Fruit fly (Drosophila melanogaster) whole organism, embryonic: ENCODE measurements around the gene CG33510.

ENCODE experiments used
- ATbp ChIP-seq: fragments of 200-800 bp; sonication (Bioruptor generic); optimal IDR thresholded peaks from 2 replicates; lab custom pipeline; 2017; ENCODE audit warnings: missing biosample characterization, mild to moderate bottlenecking, missing genetic modification characterization, missing genetic modification reagents
- Blimp-1 ChIP-seq: fragments of 200-800 bp; sonication (Bioruptor generic); optimal IDR thresholded peaks from 3 replicates; lab custom pipeline; 2018; ENCODE audit warnings: missing biosample characterization, missing genetic modification characterization, mild to moderate bottlenecking, moderate library complexity, missing genetic modification reagents
- CG10654 ChIP-seq: fragments of 200-800 bp; sonication (Bioruptor generic); optimal IDR thresholded peaks from 2 replicates; lab custom pipeline; 2016; ENCODE audit warnings: missing biosample characterization, missing genetic modification characterization
- CG10979 ChIP-seq: fragments of 200-800 bp; sonication (Bioruptor generic); optimal IDR thresholded peaks from 2 replicates; lab custom pipeline; 2018; ENCODE audit warnings: missing biosample characterization, mild to moderate bottlenecking, missing genetic modification characterization, moderate library complexity
- CG11398 ChIP-seq: fragments of 200-800 bp; sonication (Bioruptor generic); optimal IDR thresholded peaks from 2 replicates; lab custom pipeline; 2016; ENCODE audit warnings: missing biosample characterization, missing genetic modification characterization
- CG12769 ChIP-seq: fragments of 200-800 bp; sonication (Bioruptor generic); optimal IDR thresholded peaks from 2 replicates; lab custom pipeline; 2019; ENCODE audit warnings: missing biosample characterization, mild to moderate bottlenecking, missing genetic modification characterization, moderate library complexity
- CG12942 ChIP-seq: fragments of 200-800 bp; sonication (Bioruptor generic); optimal IDR thresholded peaks from 3 replicates; lab custom pipeline; 2016; ENCODE audit warnings: missing biosample characterization, missing genetic modification characterization
- CG15514 ChIP-seq: fragments of 200-800 bp; sonication (Bioruptor generic); optimal IDR thresholded peaks from 3 replicates; lab custom pipeline; 2017; ENCODE audit warnings: missing biosample characterization, missing genetic modification characterization, mild to moderate bottlenecking, moderate library complexity, missing genetic modification reagents
- CG16813 ChIP-seq: fragments of 200-800 bp; sonication (Bioruptor generic); IDR thresholded peaks from 3 replicates; pipeline ENCODE4 v1.3.6; 2022; ENCODE audit warnings: missing biosample characterization, missing genetic modification characterization; ENCODE audit not compliant: partially characterized antibody
- CG17385 ChIP-seq: fragments of 200-800 bp; sonication (Bioruptor generic); optimal IDR thresholded peaks from 3 replicates; lab custom pipeline; 2018; ENCODE audit warnings: missing biosample characterization, mild to moderate bottlenecking, missing genetic modification characterization
- CG18599 ChIP-seq: fragments of 200-800 bp; sonication (Bioruptor generic); optimal IDR thresholded peaks from 3 replicates; lab custom pipeline; 2017; ENCODE audit warnings: missing biosample characterization, missing genetic modification characterization, mild to moderate bottlenecking, moderate library complexity, missing genetic modification reagents
- CG5180 ChIP-seq: fragments of 200-800 bp; sonication (Bioruptor generic); optimal IDR thresholded peaks from 3 replicates; lab custom pipeline; 2017; ENCODE audit warnings: missing biosample characterization, missing genetic modification characterization, mild to moderate bottlenecking, moderate library complexity, missing genetic modification reagents
- CG6765 ChIP-seq: fragments of 200-800 bp; sonication (Bioruptor generic); optimal IDR thresholded peaks from 3 replicates; lab custom pipeline; 2017; ENCODE audit warnings: missing biosample characterization, mild to moderate bottlenecking, missing genetic modification characterization
- CG6813 ChIP-seq: fragments of 200-800 bp; sonication (Bioruptor generic); optimal IDR thresholded peaks from 2 replicates; lab custom pipeline; 2017; ENCODE audit warnings: missing biosample characterization, missing genetic modification characterization, mild to moderate bottlenecking, moderate library complexity, missing genetic modification reagents
- CG8924 ChIP-seq: fragments of 200-800 bp; optimal IDR thresholded peaks from 3 replicates; lab custom pipeline; 2019; ENCODE audit warnings: missing biosample characterization, mild to moderate bottlenecking, missing genetic modification characterization, moderate library complexity
- CG9609 ChIP-seq: fragments of 200-800 bp; sonication (Bioruptor generic); optimal IDR thresholded peaks from 3 replicates; lab custom pipeline; 2016; ENCODE audit warnings: missing biosample characterization, missing genetic modification characterization
- CrebB ChIP-seq: fragments of 200-800 bp; sonication (Bioruptor generic); optimal IDR thresholded peaks from 3 replicates; lab custom pipeline; 2018; ENCODE audit warnings: missing biosample characterization, mild to moderate bottlenecking, missing genetic modification characterization
- Dad ChIP-seq: fragments of 200-800 bp; sonication (Bioruptor generic); optimal IDR thresholded peaks from 3 replicates; lab custom pipeline; 2016; ENCODE audit warnings: missing biosample characterization, missing genetic modification characterization
- Elba2 ChIP-seq: fragments of 200-800 bp; sonication (Bioruptor generic); optimal IDR thresholded peaks from 3 replicates; lab custom pipeline; 2016; ENCODE audit warnings: missing biosample characterization, missing genetic modification characterization
- Ets97D ChIP-seq: fragments of 200-800 bp; sonication (Bioruptor generic); optimal IDR thresholded peaks from 3 replicates; lab custom pipeline; 2016; ENCODE audit warnings: missing biosample characterization, missing genetic modification characterization
- Hr78 ChIP-seq, 2 experiments: fragments of 200-800 bp in 1 of 2; fragments of >200 bp in 1 of 2; sonication (Bioruptor generic) in 1 of 2; optimal IDR thresholded peaks; 2 replicates each; lab custom pipeline; 2017 to 2019; ENCODE audit warnings: missing biosample characterization in 2 of 2, missing genetic modification characterization in 2 of 2, mild to moderate bottlenecking in 1 of 2, moderate library complexity in 1 of 2
- Med ChIP-seq: fragments of 200-800 bp; sonication (Bioruptor generic); peaks from one replicate; lab custom pipeline; 2016; ENCODE audit warnings: missing biosample characterization, missing genetic modification characterization, mild to moderate bottlenecking, inconsistent platforms, moderate library complexity
- Pdp1 ChIP-seq, 2 experiments: fragments of 200-800 bp; sonication (Bioruptor generic); optimal IDR thresholded peaks; 3 replicates each; lab custom pipeline; 2016; ENCODE audit warnings: missing biosample characterization in 2 of 2, missing genetic modification characterization in 2 of 2, mild to moderate bottlenecking in 1 of 2, moderate library complexity in 1 of 2
- Spps ChIP-seq: fragments of 200-800 bp; sonication (Bioruptor generic); optimal IDR thresholded peaks from 2 replicates; lab custom pipeline; 2018; ENCODE audit warnings: missing biosample characterization, mild to moderate bottlenecking, missing genetic modification characterization
- corto ChIP-seq: fragments of 200-800 bp; sonication (Bioruptor generic); optimal IDR thresholded peaks from 2 replicates; lab custom pipeline; 2016; ENCODE audit warnings: missing biosample characterization, mild to moderate bottlenecking, missing genetic modification characterization, moderate library complexity
- dimm ChIP-seq: fragments of 200-800 bp; sonication (Bioruptor generic); IDR thresholded peaks from 2 replicates; pipeline ENCODE4 v1.3.6; 2022; ENCODE audit warnings: missing biosample characterization, missing genetic modification characterization
- dysf ChIP-seq: fragments of 200-800 bp; sonication (Bioruptor generic); IDR thresholded peaks from 3 replicates; pipeline ENCODE4 v1.3.6; 2022; ENCODE audit warnings: missing biosample characterization, missing genetic modification characterization
- fd64A ChIP-seq: fragments of 200-800 bp; sonication (Bioruptor generic); optimal IDR thresholded peaks from 3 replicates; lab custom pipeline; 2018; ENCODE audit warnings: missing biosample characterization, mild to moderate bottlenecking, missing genetic modification characterization
- fd96Cb ChIP-seq: fragments of 200-800 bp; sonication (Bioruptor generic); optimal IDR thresholded peaks from 2 replicates; lab custom pipeline; 2018; ENCODE audit warnings: missing biosample characterization, mild to moderate bottlenecking, missing genetic modification characterization, moderate library complexity
- grau ChIP-seq: fragments of 200-800 bp; optimal IDR thresholded peaks from 3 replicates; lab custom pipeline; 2019; ENCODE audit warnings: missing biosample characterization, mild to moderate bottlenecking, missing genetic modification characterization, moderate library complexity
- lmd ChIP-seq: fragments of 200-800 bp; sonication (Bioruptor generic); IDR thresholded peaks from 2 replicates; pipeline ENCODE4 v1.3.6; 2022; ENCODE audit warnings: missing biosample characterization, missing genetic modification characterization
- nau ChIP-seq: fragments of 200-800 bp; sonication (Bioruptor generic); optimal IDR thresholded peaks from 3 replicates; lab custom pipeline; 2017; ENCODE audit warnings: missing biosample characterization, mild to moderate bottlenecking, missing genetic modification characterization, missing genetic modification reagents
- nerfin-2 ChIP-seq: fragments of 200-800 bp; sonication (Bioruptor generic); IDR thresholded peaks from 2 replicates; pipeline ENCODE4 v1.3.6; 2022; ENCODE audit warnings: missing biosample characterization, missing genetic modification characterization; ENCODE audit not compliant: partially characterized antibody
- pita ChIP-seq: fragments of 200-800 bp; sonication (Bioruptor generic); optimal IDR thresholded peaks from 2 replicates; lab custom pipeline; 2017; ENCODE audit warnings: missing biosample characterization, mild to moderate bottlenecking, missing genetic modification characterization
- prd ChIP-seq, 3 experiments: fragments of >200 bp in 2 of 3; fragments of 200-800 bp in 1 of 3; sonication (Bioruptor generic) in 1 of 3; optimal IDR thresholded peaks in 2 of 3; IDR thresholded peaks in 1 of 3; 2 replicates in 2 of 3; 3 replicates in 1 of 3; pipeline versions ENCODE4 v1.3.6 to Lab custom; 2017 to 2022; ENCODE audit warnings: missing biosample characterization in 1 of 3, missing genetic modification characterization in 1 of 3
- pzg ChIP-seq: fragments of 200-800 bp; sonication (Bioruptor generic); optimal IDR thresholded peaks from 3 replicates; lab custom pipeline; 2018; ENCODE audit warnings: missing biosample characterization, mild to moderate bottlenecking, missing genetic modification characterization, moderate library complexity
- rib ChIP-seq: fragments of 200-800 bp; sonication (Bioruptor generic); IDR thresholded peaks from 2 replicates; pipeline ENCODE4 v1.3.6; 2022; ENCODE audit warnings: missing biosample characterization, missing genetic modification characterization
- sens ChIP-seq: fragments of 200-800 bp; sonication (Bioruptor generic); peaks from one replicate; lab custom pipeline; 2016; ENCODE audit warnings: missing biosample characterization, missing genetic modification characterization
- seq ChIP-seq: fragments of 200-800 bp; sonication (Bioruptor generic); IDR thresholded peaks from 2 replicates; pipeline ENCODE4 v1.3.6; 2022; ENCODE audit warnings: missing biosample characterization, missing genetic modification characterization
- sob ChIP-seq: fragments of 200-800 bp; sonication (Bioruptor generic); IDR thresholded peaks from 2 replicates; pipeline ENCODE4 v1.3.6; 2022; ENCODE audit warnings: missing biosample characterization, missing genetic modification characterization
- ssp ChIP-seq: fragments of 200-800 bp; sonication (Bioruptor generic); IDR thresholded peaks from 2 replicates; pipeline ENCODE4 v1.3.6; 2022; ENCODE audit warnings: missing biosample characterization, missing genetic modification characterization
- stc ChIP-seq: fragments of 200-800 bp; sonication (Bioruptor generic); IDR thresholded peaks from 2 replicates; pipeline ENCODE4 v1.3.6; 2022; ENCODE audit warnings: missing biosample characterization, missing genetic modification characterization
- tap ChIP-seq: fragments of 200-800 bp; optimal IDR thresholded peaks from 3 replicates; lab custom pipeline; 2019; ENCODE audit warnings: missing biosample characterization, mild to moderate bottlenecking, missing genetic modification characterization, moderate library complexity
- tio ChIP-seq: fragments of 200-800 bp; sonication (Bioruptor generic); optimal IDR thresholded peaks from 2 replicates; lab custom pipeline; 2017; ENCODE audit warnings: missing biosample characterization, missing genetic modification characterization, inconsistent platforms
- unc-4 ChIP-seq: fragments of 200-800 bp; sonication (Bioruptor generic); IDR thresholded peaks from 2 replicates; pipeline ENCODE4 v1.3.6; 2022; ENCODE audit warnings: missing biosample characterization, missing genetic modification characterization; ENCODE audit not compliant: partially characterized antibody
- yki ChIP-seq: fragments of >200 bp; optimal IDR thresholded peaks from 3 replicates; lab custom pipeline; 2018
- zen ChIP-seq: fragments of 200-800 bp; sonication (Bioruptor generic); optimal IDR thresholded peaks from 3 replicates; lab custom pipeline; 2018; ENCODE audit warnings: missing biosample characterization, mild to moderate bottlenecking, missing genetic modification characterization, moderate library complexity

The CG33510 gene

DNA sequence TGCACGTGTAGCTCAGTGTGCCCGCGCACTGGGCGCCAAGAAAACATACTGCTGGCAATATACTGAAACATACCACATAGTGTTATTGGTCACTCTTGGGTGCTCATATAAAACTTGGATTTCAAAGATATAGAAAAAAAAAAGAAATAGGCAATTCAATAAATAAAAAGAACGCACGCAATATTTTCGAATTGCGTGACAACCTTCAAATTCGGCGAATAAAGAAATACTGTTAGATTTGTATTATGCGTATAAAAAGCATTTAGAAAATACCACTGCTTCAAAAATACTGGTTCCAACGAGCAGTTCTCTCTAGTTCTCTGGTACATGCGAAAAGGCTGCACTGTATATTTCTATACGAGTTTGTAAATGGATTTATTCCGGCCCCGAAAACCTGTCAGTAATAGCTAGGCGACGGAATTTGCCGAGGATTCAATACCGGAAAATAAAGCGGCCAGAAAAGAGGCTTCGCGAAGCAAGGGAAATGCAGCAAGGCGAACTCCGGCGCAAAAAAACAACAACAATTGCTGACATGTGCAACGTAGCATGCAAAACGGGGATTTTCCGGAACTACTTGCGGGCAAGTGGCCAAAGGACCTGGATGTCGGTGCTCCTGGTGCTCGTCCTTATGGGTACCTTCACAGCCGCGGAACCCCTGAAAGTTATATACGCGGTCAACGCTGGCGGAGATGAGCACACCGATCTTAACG is 18.4 kb upstream of the CG33510 start, which contains the start of gene CG9257 (continued):
- TF ChIP-seq Spps (no peak), CG6765 (GFP tag; lab: Kevin White, UChicago) (no peak), CG6813 (GFP tag; lab: Kevin White, UChicago) (no peak), seq (GFP tag; lab: Robert Waterston, UW) (no peak), CG12942 (GFP tag; lab: Kevin White, UChicago) (no peak), CrebB (tag; lab: Kevin White, UChicago) (no peak), Elba2 (GFP tag; lab: Kevin White, UChicago) (no peak), CG15514 (GFP tag; lab: Kevin White, UChicago) (peak; percentile 99), Ets97D (GFP tag; lab: Kevin White, UChicago) (peak; percentile 72), zen (tag; lab: Kevin White, UChicago) (peak; percentile 18), CG12769 (no peak), ATbp (GFP tag; lab: Kevin White, UChicago) (no peak), rib (no peak), tio (GFP tag; lab: Kevin White, UChicago) (no peak), fd96Cb (no peak), CG9609 (GFP tag; lab: Kevin White, UChicago) (no peak), CG10654 (GFP tag; lab: Kevin White, UChicago) (no peak), prd (optimal IDR thresholded peaks at IDR 0.05; lab: Kevin White, UChicago) (no peak), prd (GFP tag; IDR thresholded peaks at IDR 0.05; lab: Robert Waterston, UW) (no peak), Med (GFP tag; lab: Kevin White, UChicago) (peak; percentile 6), pzg (GFP tag; lab: Kevin White, UChicago) (peak; percentile 65), pita (no peak), CG5180 (GFP tag; lab: Kevin White, UChicago) (no peak), Dad (GFP tag; lab: Kevin White, UChicago) (no peak), tap (no peak), yki (lab: Kevin White, UChicago) (no peak), grau (tag; lab: Kevin White, UChicago) (peak; percentile 90), CG16813 (no peak), CG11398 (GFP tag; lab: Kevin White, UChicago) (no peak), dysf (GFP tag; lab: Robert Waterston, UW) (no peak), nerfin-2 (GFP tag; lab: Robert Waterston, UW) (no peak), sob (GFP tag; lab: Robert Waterston, UW) (no peak), ssp (GFP tag; lab: Robert Waterston, UW) (no peak), Blimp-1 (GFP tag; lab: Kevin White, UChicago) (no peak)

DNA sequence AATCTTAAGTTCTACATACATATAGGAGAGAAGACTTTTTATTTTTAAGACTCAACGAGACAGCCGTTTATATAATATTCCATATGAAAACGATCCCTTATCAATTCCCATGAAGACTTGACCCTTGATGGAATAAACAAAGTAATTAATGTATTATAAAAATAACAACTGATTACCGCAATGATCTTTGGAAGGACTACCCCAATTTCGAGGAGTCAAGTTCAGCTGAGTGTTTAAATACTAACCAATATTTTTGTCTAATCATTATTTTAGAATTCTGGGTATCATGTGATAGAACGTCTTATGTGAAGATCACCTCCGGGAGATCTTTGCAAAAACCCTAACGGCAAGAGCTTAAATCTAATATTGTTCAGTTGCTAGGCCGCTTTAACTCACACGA is 13.7 kb upstream of the CG33510 start:
- TF ChIP-seq dimm (no peak), Pdp1 (GFP tag; optimal IDR thresholded peaks at IDR 0.05; lab: Kevin White, UChicago) (peak in 1 of 2 experiments; percentile 18)

DNA sequence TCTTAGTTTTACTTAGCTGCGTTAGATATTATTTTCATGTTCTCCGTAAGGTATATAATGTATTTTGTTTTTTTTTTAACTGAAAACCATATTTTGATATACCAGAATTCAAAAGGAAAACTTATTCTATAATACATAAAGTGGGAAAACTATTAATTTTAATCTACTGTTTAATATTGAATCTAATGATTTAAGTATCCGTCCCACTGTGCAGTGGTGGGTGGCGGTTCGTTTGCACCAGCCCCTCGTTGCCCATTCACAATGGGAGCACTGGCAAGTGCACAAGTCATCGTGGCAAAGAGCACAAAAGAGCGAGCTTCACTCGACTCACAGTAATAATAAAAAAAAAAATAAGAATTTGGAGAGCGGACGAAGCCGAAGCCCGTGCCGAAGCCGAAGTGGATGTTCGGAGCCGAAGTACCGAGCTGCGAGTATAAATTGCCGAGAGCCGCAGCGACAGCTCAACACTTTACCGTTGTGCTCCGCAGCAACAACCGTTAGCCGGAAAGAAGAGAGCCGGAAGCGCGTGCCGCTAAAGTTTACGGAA is 12.4 kb upstream of the CG33510 start, which contains the start of gene CG34136:
TSS of gene CG34136 (plus strand) at position 475 of the 547 bp plus-strand sequence.
- TF ChIP-seq unc-4 (GFP tag; lab: Robert Waterston, UW) (0 out of 2 replicates have a peak, but pooled peaks have one; percentile 20), sens (GFP tag; lab: Kevin White, UChicago) (peak; percentile 85), stc (GFP tag; lab: Robert Waterston, UW) (no peak), lmd (GFP tag; lab: Robert Waterston, UW) (0 out of 2 replicates have a peak, but pooled peaks have one; percentile 42), CG18599 (GFP tag; lab: Kevin White, UChicago) (no peak), CG10979 (tag; lab: Kevin White, UChicago) (peak; percentile 50), CG17385 (no peak), CG8924 (tag; lab: Kevin White, UChicago) (peak; percentile 13), nau (GFP tag; lab: Kevin White, UChicago) (no peak), corto (no peak), Hr78 (GFP tag; optimal IDR thresholded peaks at IDR 0.05; lab: Kevin White, UChicago) (peak in 1 of 2 experiments; percentile 66), fd64A (GFP tag; lab: Kevin White, UChicago) (no peak)
